Worm (Caenorhabditis elegans) whole organism, L4 larva: ENCODE data around the gene ZK662.6.

Experiments used
- F10B5.3 ChIP-seq: sonication (generic microtip); optimal IDR thresholded peaks from 2 replicates; lab custom pipeline; 2016; ENCODE audit warnings: mild to moderate bottlenecking, missing genetic modification characterization, missing compliant biosample characterization
- F37D6.2 ChIP-seq: sonication (generic microtip); optimal IDR thresholded peaks from 2 replicates; lab custom pipeline; 2016; ENCODE audit warnings: mild to moderate bottlenecking, missing genetic modification characterization, missing compliant biosample characterization
- T20F7.1 ChIP-seq: fragments of 200-800 bp; sonication (Bioruptor generic); optimal IDR thresholded peaks from 2 replicates; lab custom pipeline; 2018; ENCODE audit warnings: mild to moderate bottlenecking, missing genetic modification characterization, missing compliant biosample characterization
- T26A8.4 ChIP-seq: fragments of 200-800 bp; sonication (Bioruptor generic); IDR thresholded peaks from 2 replicates; pipeline ENCODE4 v1.3.6; 2022; ENCODE audit warnings: missing genetic modification characterization, missing compliant biosample characterization
- Y5F2A.4 ChIP-seq: fragments of 200-800 bp; sonication (Bioruptor generic); optimal IDR thresholded peaks from 2 replicates; lab custom pipeline; 2018; ENCODE audit warnings: mild to moderate bottlenecking, missing genetic modification characterization, missing compliant biosample characterization
- Y75B8A.6 ChIP-seq: fragments of 200-800 bp; sonication (Bioruptor generic); IDR thresholded peaks from 2 replicates; pipeline ENCODE4 v1.3.6; 2022; ENCODE audit warnings: missing genetic modification reagents, missing genetic modification characterization, missing compliant biosample characterization
- aly-2 ChIP-seq: sonication (generic microtip); optimal IDR thresholded peaks from 2 replicates; lab custom pipeline; 2018; ENCODE audit warnings: missing biosample characterization, missing genetic modification characterization
- ama-1 ChIP-seq: fragments of 150-350 bp; optimal IDR thresholded peaks from 2 replicates; lab custom pipeline; 2014; ENCODE audit warnings: inconsistent platforms, mixed read lengths
- arid-1 ChIP-seq: fragments of 200-800 bp; sonication (Bioruptor generic); conservative IDR thresholded peaks from 2 replicates; pipeline ENCODE4 v1.3.6; 2022; ENCODE audit warnings: missing genetic modification reagents, missing genetic modification characterization, missing compliant biosample characterization
- ceh-28 ChIP-seq: fragments of 150-350 bp; optimal IDR thresholded peaks from 2 replicates; lab custom pipeline; 2014; ENCODE audit warnings: missing biosample characterization, missing genetic modification reagents, missing genetic modification characterization
- ceh-32 ChIP-seq: sonication (generic microtip); optimal IDR thresholded peaks from 2 replicates; lab custom pipeline; 2016; ENCODE audit warnings: mild to moderate bottlenecking, missing genetic modification characterization, missing compliant biosample characterization; ENCODE audit not compliant: poor library complexity
- ceh-44 ChIP-seq: fragments of 200-800 bp; sonication (Bioruptor generic); IDR thresholded peaks from 2 replicates; pipeline ENCODE4 v1.3.6; 2022; ENCODE audit warnings: missing genetic modification reagents, missing genetic modification characterization, missing compliant biosample characterization
- ceh-62 ChIP-seq: sonication (generic microtip); optimal IDR thresholded peaks from 2 replicates; lab custom pipeline; 2017; ENCODE audit warnings: missing biosample characterization, missing genetic modification characterization
- ceh-82 ChIP-seq: sonication (generic microtip); optimal IDR thresholded peaks from 2 replicates; lab custom pipeline; 2017; ENCODE audit warnings: missing biosample characterization, missing genetic modification characterization
- daf-16 ChIP-seq, 3 experiments: sonication (generic microtip); optimal IDR thresholded peaks; 2 replicates each; lab custom pipeline; 2016 to 2017; ENCODE audit warnings: missing genetic modification characterization in 3 of 3, missing genetic modification reagents in 3 of 3, mild to moderate bottlenecking in 2 of 3, missing compliant biosample characterization in 2 of 3, missing biosample characterization in 1 of 3, moderate library complexity in 1 of 3
- daf-8 ChIP-seq: fragments of 200-800 bp; sonication (Bioruptor generic); IDR thresholded peaks from 2 replicates; pipeline ENCODE4 v1.3.6; 2022; ENCODE audit warnings: missing genetic modification characterization, missing compliant biosample characterization
- dmd-6 ChIP-seq: fragments of 200-800 bp; sonication (Bioruptor generic); IDR thresholded peaks from 2 replicates; pipeline ENCODE4 v1.3.6; 2022; ENCODE audit warnings: missing genetic modification reagents, missing genetic modification characterization, missing compliant biosample characterization
- dmd-9 ChIP-seq: fragments of 200-800 bp; sonication (Bioruptor generic); IDR thresholded peaks from 2 replicates; pipeline ENCODE4 v1.3.6; 2022; ENCODE audit warnings: missing genetic modification reagents, missing genetic modification characterization, missing compliant biosample characterization
- dpl-1 ChIP-seq: fragments of 150-350 bp; optimal IDR thresholded peaks from 2 replicates; lab custom pipeline; 2014; ENCODE audit warnings: missing biosample characterization, missing genetic modification reagents, missing genetic modification characterization
- egl-27 ChIP-seq: sonication (generic microtip); optimal IDR thresholded peaks from 3 replicates; lab custom pipeline; 2017; ENCODE audit warnings: missing biosample characterization, missing genetic modification reagents, missing genetic modification characterization
- fos-1 ChIP-seq: fragments of 150-350 bp; optimal IDR thresholded peaks from 2 replicates; lab custom pipeline; 2014; ENCODE audit warnings: missing biosample characterization, missing genetic modification characterization
- gei-8 ChIP-seq: fragments of 200-800 bp; sonication (Bioruptor generic); optimal IDR thresholded peaks from 2 replicates; lab custom pipeline; 2018; ENCODE audit warnings: mild to moderate bottlenecking, missing genetic modification characterization, missing compliant biosample characterization
- hif-1 ChIP-seq, 2 experiments: sonication (generic microtip); optimal IDR thresholded peaks; 2 replicates each; lab custom pipeline; 2016 to 2017; ENCODE audit warnings: missing compliant biosample characterization in 2 of 2, missing genetic modification characterization in 2 of 2, missing genetic modification reagents in 2 of 2, missing genotype in 2 of 2, mild to moderate bottlenecking in 1 of 2
- hlh-30 ChIP-seq: sonication (generic microtip); optimal IDR thresholded peaks from 2 replicates; lab custom pipeline; 2017; ENCODE audit warnings: antibody characterized with exemption, mild to moderate bottlenecking, missing genetic modification characterization, missing compliant biosample characterization; ENCODE audit not compliant: insufficient read depth
- lim-7 ChIP-seq: fragments of 200-800 bp; sonication (Bioruptor generic); IDR thresholded peaks from 2 replicates; pipeline ENCODE4 v1.3.6; 2022; ENCODE audit warnings: missing genetic modification characterization, missing compliant biosample characterization
- lin-15B ChIP-seq: fragments of 150-350 bp; sonication (generic microtip); optimal IDR thresholded peaks from 3 replicates; lab custom pipeline; 2014; ENCODE audit warnings: missing biosample characterization, missing genetic modification characterization
- lin-38 ChIP-seq: fragments of 200-800 bp; sonication (Bioruptor generic); IDR thresholded peaks from 2 replicates; pipeline ENCODE4 v1.3.6; 2022; ENCODE audit warnings: missing genetic modification reagents, missing genetic modification characterization, missing compliant biosample characterization
- lin-39 ChIP-seq: fragments of 150-350 bp; optimal IDR thresholded peaks from 2 replicates; lab custom pipeline; 2014; ENCODE audit warnings: missing biosample characterization, missing genetic modification reagents, missing genetic modification characterization
- lsy-2 ChIP-seq, 2 experiments: fragments of 150-350 bp in 1 of 2; sonication (generic microtip) in 1 of 2; optimal IDR thresholded peaks; 2 replicates each; lab custom pipeline; 2014 to 2017; ENCODE audit warnings: missing biosample characterization in 2 of 2, missing genetic modification characterization in 2 of 2
- madf-9 ChIP-seq: fragments of 200-800 bp; sonication (Bioruptor generic); conservative IDR thresholded peaks from 2 replicates; pipeline ENCODE4 v1.3.6; 2022; ENCODE audit warnings: missing genetic modification reagents, missing genetic modification characterization, missing compliant biosample characterization
- mxl-2 ChIP-seq: fragments of 200-800 bp; sonication (Bioruptor generic); conservative IDR thresholded peaks from 2 replicates; pipeline ENCODE4 v1.3.6; 2022; ENCODE audit warnings: missing genetic modification reagents, missing genetic modification characterization, missing compliant biosample characterization
- nhr-11 ChIP-seq: fragments of 150-350 bp; optimal IDR thresholded peaks from 2 replicates; lab custom pipeline; 2014; ENCODE audit warnings: missing biosample characterization, missing genetic modification characterization
- nhr-25 ChIP-seq: sonication (generic microtip); optimal IDR thresholded peaks from 2 replicates; lab custom pipeline; 2017; ENCODE audit warnings: missing genetic modification characterization, mild to moderate bottlenecking, missing compliant biosample characterization, antibody characterized with exemption, moderate library complexity, borderline replicate concordance; ENCODE audit not compliant: insufficient read depth
- nhr-41 ChIP-seq: fragments of 200-800 bp; sonication (Bioruptor generic); IDR thresholded peaks from 2 replicates; pipeline ENCODE4 v1.3.6; 2022; ENCODE audit warnings: missing genetic modification reagents, missing genetic modification characterization, missing compliant biosample characterization
- nhr-6 ChIP-seq: fragments of 150-350 bp; optimal IDR thresholded peaks from 2 replicates; lab custom pipeline; 2014; ENCODE audit warnings: missing biosample characterization, missing genetic modification characterization
- php-3 ChIP-seq: fragments of 200-800 bp; sonication (Bioruptor generic); IDR thresholded peaks from 2 replicates; pipeline ENCODE4 v1.3.6; 2022; ENCODE audit warnings: missing genetic modification reagents, missing genetic modification characterization, missing compliant biosample characterization
- pqm-1 ChIP-seq: sonication (generic microtip); optimal IDR thresholded peaks from 2 replicates; lab custom pipeline; 2017; ENCODE audit warnings: missing biosample characterization, missing genetic modification characterization
- saeg-2 ChIP-seq: fragments of 200-800 bp; sonication (Bioruptor generic); IDR thresholded peaks from 2 replicates; pipeline ENCODE4 v1.3.6; 2022; ENCODE audit warnings: missing genetic modification reagents, missing genetic modification characterization, missing compliant biosample characterization
- sdz-12 ChIP-seq: fragments of 200-800 bp; sonication (Bioruptor generic); optimal IDR thresholded peaks from 2 replicates; lab custom pipeline; 2018; ENCODE audit warnings: mild to moderate bottlenecking, missing genetic modification characterization, missing compliant biosample characterization
- spr-1 ChIP-seq: sonication (generic microtip); optimal IDR thresholded peaks from 2 replicates; lab custom pipeline; 2016; ENCODE audit warnings: mild to moderate bottlenecking, missing genetic modification characterization, missing compliant biosample characterization
- spr-3 ChIP-seq: fragments of 200-800 bp; sonication (Bioruptor generic); optimal IDR thresholded peaks from 2 replicates; lab custom pipeline; 2018; ENCODE audit warnings: mild to moderate bottlenecking, missing genetic modification characterization, missing compliant biosample characterization
- unc-130 ChIP-seq: sonication (generic microtip); optimal IDR thresholded peaks from 2 replicates; lab custom pipeline; 2016; ENCODE audit warnings: missing genetic modification reagents, missing genetic modification characterization, missing compliant biosample characterization
- unc-39 ChIP-seq: sonication (generic microtip); optimal IDR thresholded peaks from 2 replicates; lab custom pipeline; 2017; ENCODE audit warnings: missing biosample characterization, missing genetic modification characterization
- unc-62 ChIP-seq, 3 experiments: fragments of 150-350 bp in 1 of 3; sonication (generic microtip); optimal IDR thresholded peaks in 2 of 3; peaks in 1 of 3; 1 replicate in 1 of 3; 2 replicates in 2 of 3; lab custom pipeline; 2014 to 2017; ENCODE audit warnings: missing biosample characterization in 3 of 3, missing genetic modification characterization in 3 of 3, missing genetic modification reagents in 3 of 3, missing genotype in 1 of 3
- vab-7 ChIP-seq: fragments of 200-800 bp; sonication (Bioruptor generic); IDR thresholded peaks from 2 replicates; pipeline ENCODE4 v1.3.6; 2022; ENCODE audit warnings: missing genetic modification reagents, missing genetic modification characterization, missing compliant biosample characterization
- zag-1 ChIP-seq: fragments of 150-350 bp; optimal IDR thresholded peaks from 2 replicates; lab custom pipeline; 2014; ENCODE audit warnings: missing biosample characterization, missing genetic modification characterization
- zip-11 ChIP-seq: fragments of 200-800 bp; sonication (Bioruptor generic); IDR thresholded peaks from 2 replicates; pipeline ENCODE4 v1.3.6; 2022; ENCODE audit warnings: missing genetic modification characterization, missing compliant biosample characterization
- ztf-11 ChIP-seq: fragments of 150-350 bp; optimal IDR thresholded peaks from 2 replicates; lab custom pipeline; 2014; ENCODE audit warnings: missing biosample characterization, missing genetic modification characterization

ZK662.6 gene

DNA sequence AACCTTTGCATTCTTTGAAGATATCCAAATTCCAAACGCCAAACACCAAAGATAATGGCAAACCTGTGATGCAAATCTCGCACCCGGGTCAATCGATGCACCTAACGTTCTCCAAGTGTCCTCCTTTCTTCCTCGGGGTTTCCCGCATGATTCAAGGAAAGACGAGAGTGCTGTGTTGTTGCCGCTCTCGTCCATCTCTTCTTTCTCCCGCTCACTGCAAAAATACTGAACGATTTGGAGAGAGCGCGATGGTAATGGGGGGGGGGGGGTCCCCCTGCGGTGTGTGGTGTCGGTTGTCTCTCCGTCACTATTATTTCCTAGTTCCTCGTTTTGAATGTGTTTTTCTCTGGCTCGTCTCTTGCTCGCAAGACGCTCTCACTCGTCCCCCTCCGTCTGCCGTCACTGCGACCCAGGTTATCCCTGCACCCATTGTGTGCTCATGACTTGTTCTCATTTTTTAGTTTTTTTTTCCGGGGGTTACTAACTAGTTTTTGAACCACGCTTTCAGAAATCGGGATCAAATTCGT is 11.0 kb upstream of the ZK662.6 start (continued):
- TF ChIP-seq ztf-11 (no peak), gei-8 (GFP tag; lab: Kevin White, UChicago) (peak; percentile 54), pqm-1 (tag; lab: Kevin White, UChicago) (no peak), dpl-1 (no peak), madf-9 (GFP tag; lab: Robert Waterston, UW) (0 out of 2 replicates have a peak, but pooled peaks have one; percentile 35), Y75B8A.6 (no peak), unc-39 (tag; lab: Kevin White, UChicago) (no peak), nhr-6 (tag; lab: Kevin White, UChicago) (no peak), arid-1 (GFP tag; lab: Robert Waterston, UW) (peak; percentile 73), zag-1 (tag; lab: Kevin White, UChicago) (no peak), F37D6.2 (tag; lab: Kevin White, UChicago) (peak; percentile 46), hlh-30 (tag; lab: Kevin White, UChicago) (peak; percentile 94), T26A8.4 (GFP tag; lab: Robert Waterston, UW) (peak; percentile 64), egl-27 (no peak), daf-8 (GFP tag; lab: Robert Waterston, UW) (no peak), aly-2 (tag; lab: Kevin White, UChicago) (no peak), lim-7 (no peak), F10B5.3 (tag; lab: Kevin White, UChicago) (peak; percentile 20), dmd-6 (GFP tag; lab: Robert Waterston, UW) (peak; percentile 95), spr-1 (tag; lab: Kevin White, UChicago) (no peak), ama-1 (no peak), spr-3 (GFP tag; lab: Kevin White, UChicago) (no peak), zip-11 (no peak), saeg-2 (GFP tag; lab: Robert Waterston, UW) (0 out of 2 replicates have a peak, but pooled peaks have one; percentile 52), ceh-28 (tag; lab: Kevin White, UChicago) (peak; percentile 59)
- TF ChIP-seq, all 104 proteins: peak for 46

DNA sequence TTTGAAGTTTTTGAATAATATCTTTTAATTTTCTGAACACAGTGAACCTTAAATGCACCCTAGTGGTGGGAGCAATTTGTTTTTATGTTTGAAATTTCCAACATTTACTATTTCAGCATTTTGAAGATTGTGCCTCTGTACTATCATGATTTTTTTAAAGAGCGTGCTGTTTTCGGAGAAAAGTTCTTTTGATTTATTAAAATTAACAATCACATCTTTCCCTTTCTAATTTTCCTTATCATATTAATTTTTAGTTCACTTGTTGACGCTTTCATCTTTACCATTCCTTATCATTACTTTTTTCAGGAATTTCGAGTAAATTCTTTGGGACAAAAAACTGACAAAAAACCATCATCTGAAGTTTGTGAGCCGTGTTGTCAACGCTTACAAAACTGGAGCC is 10.5 kb upstream of the ZK662.6 start, which contains the start of gene nhr-48:
Gene nhr-48 (plus strand): TSS at position 301 of the 400 bp plus-strand sequence.
- TF ChIP-seq fos-1 (no peak), daf-16 (GFP tag; optimal IDR thresholded peaks at IDR 0.05; lab: Kevin White, UChicago) (no peak), daf-16 (tag; optimal IDR thresholded peaks at IDR 0.05; lab: Kevin White, UChicago) (peak; percentile 65), unc-62 (GFP tag; optimal IDR thresholded peaks at IDR 0.05 in 1 of 2; lab: Kevin White, UChicago) (peak in 1 of 2 experiments; percentile 56), unc-62 (tag; optimal IDR thresholded peaks at IDR 0.05; lab: Kevin White, UChicago) (no peak), hif-1 (tag; optimal IDR thresholded peaks at IDR 0.05; lab: Kevin White, UChicago) (no peak), pqm-1 (tag; lab: Kevin White, UChicago) (no peak), php-3 (GFP tag; lab: Robert Waterston, UW) (no peak), lin-39 (tag; lab: Kevin White, UChicago) (no peak), T20F7.1 (no peak)

DNA sequence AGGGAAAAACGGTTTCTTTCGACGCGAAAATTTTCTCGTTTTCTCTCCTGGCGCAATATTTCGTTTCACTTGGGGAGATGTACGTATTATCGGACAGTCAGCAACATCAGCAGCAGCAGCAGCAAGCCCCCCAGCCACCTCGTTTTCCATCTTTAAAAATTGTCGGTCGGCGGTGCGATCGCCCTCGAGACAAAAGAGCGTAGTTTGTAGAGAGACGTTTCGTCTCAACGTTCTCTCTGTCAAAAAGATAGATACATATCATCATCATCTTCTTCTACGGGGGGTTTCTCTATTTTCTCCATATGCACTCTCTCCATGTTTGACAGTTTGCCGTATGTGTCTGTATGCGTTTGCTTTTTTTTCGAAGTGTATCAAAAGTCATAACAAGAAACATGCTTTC is 8.8 kb upstream of the ZK662.6 start:
- TF ChIP-seq Y5F2A.4 = no peak
- TF ChIP-seq ceh-32 (tag; lab: Kevin White, UChicago) = no peak
- no peak for TF ChIP-seq sdz-12 (GFP tag; lab: Kevin White, UChicago)
- TF ChIP-seq lin-15B (tag; lab: Kevin White, UChicago) = no peak
- TF ChIP-seq nhr-25 (tag; lab: Kevin White, UChicago) = peak; percentile 49
- no peak for TF ChIP-seq ceh-82 (tag; lab: Kevin White, UChicago)
- TF ChIP-seq lsy-2 (tag; optimal IDR thresholded peaks at IDR 0.05; lab: Kevin White, UChicago) = peak in 1 of 2 experiments; percentile 55
- no peak for TF ChIP-seq nhr-11 (tag; lab: Kevin White, UChicago)
- peak; percentile 93 for TF ChIP-seq dmd-6 (GFP tag; lab: Robert Waterston, UW)
- TF ChIP-seq unc-130 (GFP tag; lab: Kevin White, UChicago) = no peak
- no peak for TF ChIP-seq arid-1 (GFP tag; lab: Robert Waterston, UW)
- TF ChIP-seq lin-38 = no peak
- TF ChIP-seq dmd-9 (GFP tag; lab: Robert Waterston, UW) = no peak
- no peak for TF ChIP-seq ceh-62 (tag; lab: Kevin White, UChicago)
- no peak for TF ChIP-seq mxl-2 (GFP tag; lab: Robert Waterston, UW)
- TF ChIP-seq saeg-2 (GFP tag; lab: Robert Waterston, UW) = no peak
- no peak for TF ChIP-seq nhr-41 (GFP tag; lab: Robert Waterston, UW)
- TF ChIP-seq vab-7 (GFP tag; lab: Robert Waterston, UW) = no peak
- no peak for TF ChIP-seq spr-1 (tag; lab: Kevin White, UChicago)
- no peak for TF ChIP-seq ceh-44 (GFP tag; lab: Robert Waterston, UW)
